Worm (Caenorhabditis elegans) whole organism, mixed stage, embryonic: ENCODE data around the gene slc-25A29.

ENCODE experiments used
- M03D4.4 ChIP-seq: sonication (generic microtip); optimal IDR thresholded peaks from 2 replicates; lab custom pipeline; 2017; ENCODE audit warnings: mild to moderate bottlenecking, missing genetic modification characterization, missing compliant biosample characterization
- bed-3 ChIP-seq: fragments of 200-800 bp; sonication (Bioruptor generic); optimal IDR thresholded peaks from 3 replicates; lab custom pipeline; 2018; ENCODE audit warnings: mild to moderate bottlenecking, missing genetic modification characterization, moderate library complexity, missing compliant biosample characterization
- blmp-1 ChIP-seq: fragments of 150-350 bp; optimal IDR thresholded peaks from 2 replicates; lab custom pipeline; 2014; ENCODE audit warnings: missing biosample characterization, missing genetic modification characterization
- ceh-39 ChIP-seq: fragments of 150-350 bp; optimal IDR thresholded peaks from 2 replicates; lab custom pipeline; 2014; ENCODE audit warnings: missing biosample characterization, missing genetic modification characterization
- ceh-43 ChIP-seq: fragments of 200-800 bp; sonication (Bioruptor generic); optimal IDR thresholded peaks from 2 replicates; lab custom pipeline; 2018; ENCODE audit warnings: mild to moderate bottlenecking, missing genetic modification characterization, moderate library complexity, missing compliant biosample characterization
- ceh-83 ChIP-seq: fragments of 200-800 bp; sonication (Bioruptor generic); optimal IDR thresholded peaks from 2 replicates; lab custom pipeline; 2018; ENCODE audit warnings: mild to moderate bottlenecking, missing genetic modification characterization, missing compliant biosample characterization
- ces-1 ChIP-seq: fragments of 150-350 bp; optimal IDR thresholded peaks from 2 replicates; lab custom pipeline; 2014; ENCODE audit warnings: missing biosample characterization, missing genetic modification reagents, missing genetic modification characterization
- cnd-1 ChIP-seq: fragments of 200-800 bp; sonication (Bioruptor generic); optimal IDR thresholded peaks from 2 replicates; lab custom pipeline; 2018; ENCODE audit warnings: mild to moderate bottlenecking, missing genetic modification characterization, missing compliant biosample characterization
- drap-1 ChIP-seq: fragments of 200-800 bp; sonication (Bioruptor generic); optimal IDR thresholded peaks from 3 replicates; lab custom pipeline; 2018; ENCODE audit warnings: mild to moderate bottlenecking, missing genetic modification characterization, missing compliant biosample characterization
- elt-1 ChIP-seq: sonication (generic microtip); optimal IDR thresholded peaks from 2 replicates; lab custom pipeline; 2017; ENCODE audit warnings: missing genetic modification characterization, mild to moderate bottlenecking, missing compliant biosample characterization, antibody characterized with exemption, moderate library complexity, borderline replicate concordance; ENCODE audit not compliant: insufficient read depth
- elt-3 ChIP-seq: fragments of 150-350 bp; optimal IDR thresholded peaks from 2 replicates; lab custom pipeline; 2014; ENCODE audit warnings: missing biosample characterization, missing genetic modification characterization
- ham-2 ChIP-seq: fragments of 200-800 bp; sonication (Bioruptor generic); optimal IDR thresholded peaks from 2 replicates; lab custom pipeline; 2018; ENCODE audit warnings: mild to moderate bottlenecking, missing genetic modification characterization, missing compliant biosample characterization
- hlh-1 ChIP-seq: fragments of 150-350 bp; optimal IDR thresholded peaks from 2 replicates; lab custom pipeline; 2014; ENCODE audit warnings: missing biosample characterization, missing genetic modification reagents, missing genetic modification characterization
- lin-13 ChIP-seq: fragments of 150-350 bp; optimal IDR thresholded peaks from 2 replicates; lab custom pipeline; 2014; ENCODE audit warnings: missing biosample characterization, missing genetic modification characterization
- mab-5 ChIP-seq: fragments of 150-350 bp; optimal IDR thresholded peaks from 2 replicates; lab custom pipeline; 2014; ENCODE audit warnings: missing biosample characterization, missing genetic modification characterization
- mep-1 ChIP-seq: fragments of 150-350 bp; optimal IDR thresholded peaks from 2 replicates; lab custom pipeline; 2017; ENCODE audit warnings: missing biosample characterization, missing genetic modification reagents, missing genetic modification characterization, inconsistent platforms
- mls-2 ChIP-seq: sonication (generic microtip); optimal IDR thresholded peaks from 2 replicates; lab custom pipeline; 2016; ENCODE audit warnings: mild to moderate bottlenecking, missing genetic modification characterization, moderate library complexity, missing compliant biosample characterization
- nhr-12 ChIP-seq: fragments of 150-350 bp; optimal IDR thresholded peaks from 2 replicates; lab custom pipeline; 2014; ENCODE audit warnings: missing biosample characterization, missing genetic modification characterization
- nhr-2 ChIP-seq: fragments of 150-350 bp; optimal IDR thresholded peaks from 2 replicates; lab custom pipeline; 2014; ENCODE audit warnings: missing biosample characterization, missing genetic modification characterization
- nhr-237 ChIP-seq: fragments of 150-350 bp; optimal IDR thresholded peaks from 2 replicates; lab custom pipeline; 2014; ENCODE audit warnings: missing biosample characterization, missing genetic modification characterization
- nhr-28 ChIP-seq: fragments of 150-350 bp; optimal IDR thresholded peaks from 2 replicates; lab custom pipeline; 2014; ENCODE audit warnings: missing biosample characterization, missing genetic modification characterization
- pha-4 ChIP-seq: fragments of 150-350 bp; optimal IDR thresholded peaks from 2 replicates; lab custom pipeline; 2018; ENCODE audit warnings: missing biosample characterization, missing genetic modification reagents, missing genetic modification characterization
- sem-2 ChIP-seq: fragments of 200-800 bp; sonication (Bioruptor generic); optimal IDR thresholded peaks from 2 replicates; lab custom pipeline; 2018; ENCODE audit warnings: mild to moderate bottlenecking, missing genetic modification characterization, missing compliant biosample characterization
- snpc-4 ChIP-seq: fragments of 150-350 bp; optimal IDR thresholded peaks from 2 replicates; lab custom pipeline; 2014; ENCODE audit warnings: missing biosample characterization, missing genetic modification characterization
- tbx-8 ChIP-seq: fragments of 200-800 bp; sonication (Bioruptor generic); optimal IDR thresholded peaks from 2 replicates; lab custom pipeline; 2018; ENCODE audit warnings: mild to moderate bottlenecking, missing genetic modification characterization, moderate library complexity, missing compliant biosample characterization
- unc-120 ChIP-seq: sonication (generic microtip); optimal IDR thresholded peaks from 2 replicates; lab custom pipeline; 2017; ENCODE audit warnings: missing genetic modification characterization, missing compliant biosample characterization; ENCODE audit not compliant: poor library complexity, severe bottlenecking
- unc-39 ChIP-seq: fragments of 150-350 bp; optimal IDR thresholded peaks from 2 replicates; lab custom pipeline; 2014; ENCODE audit warnings: missing biosample characterization, missing genetic modification characterization
- unc-62 ChIP-seq: fragments of 150-350 bp; optimal IDR thresholded peaks from 2 replicates; lab custom pipeline; 2014; ENCODE audit warnings: missing biosample characterization, missing genetic modification reagents, missing genetic modification characterization
- zip-8 ChIP-seq: fragments of 150-350 bp; optimal IDR thresholded peaks from 2 replicates; lab custom pipeline; 2014; ENCODE audit warnings: missing biosample characterization, missing genetic modification characterization
- ztf-11 ChIP-seq: fragments of 150-350 bp; optimal IDR thresholded peaks from 2 replicates; lab custom pipeline; 2014; ENCODE audit warnings: missing biosample characterization, missing genetic modification characterization

slc-25A29 gene

DNA sequence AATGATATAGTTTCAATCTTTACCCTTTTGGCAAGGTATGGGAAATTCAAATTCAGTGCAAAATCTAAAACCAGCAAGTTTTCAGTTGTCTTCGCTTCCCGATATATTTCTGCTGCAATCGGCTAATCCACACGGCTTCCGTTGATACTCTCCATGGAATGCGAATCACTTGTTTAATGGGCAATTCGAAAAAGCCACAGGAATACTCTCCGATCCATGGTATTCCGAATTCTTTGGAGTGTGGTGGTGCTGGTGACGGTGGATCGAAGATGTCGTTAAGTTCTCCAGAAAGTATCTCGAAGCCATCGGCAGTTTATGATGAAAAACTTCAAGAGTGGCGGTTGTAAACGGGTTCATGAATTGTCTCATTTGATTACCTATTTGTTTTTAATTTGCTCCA, 25.3 kb upstream of the slc-25A29 start:
- no peak for TF ChIP-seq nhr-28
- no peak for TF ChIP-seq sem-2 (GFP tag; lab: Kevin White, UChicago)
- TF ChIP-seq, all 35 proteins: peak for 0

DNA sequence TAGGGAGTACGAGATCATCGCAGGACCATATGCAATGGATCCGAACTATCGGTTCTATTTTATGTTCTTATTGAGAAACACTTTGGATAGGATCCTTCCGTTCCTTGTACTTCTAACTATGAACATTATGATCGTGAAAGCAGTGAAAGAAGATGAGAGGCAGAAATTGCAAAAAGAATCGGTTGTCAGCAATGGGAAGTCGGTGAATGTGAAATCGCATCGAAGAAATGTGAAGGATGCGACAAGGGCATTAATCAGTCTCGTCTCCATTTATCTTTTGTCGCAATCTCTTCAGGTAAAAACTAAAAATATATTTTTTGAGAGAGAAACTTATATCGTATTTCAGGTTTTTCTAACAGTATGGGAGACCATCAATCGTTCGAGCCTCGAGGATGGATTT, 24.9 kb upstream of the slc-25A29 start:
- TF ChIP-seq bed-3 (GFP tag; lab: Kevin White, UChicago) (no peak), blmp-1 (no peak), unc-62 (GFP tag; lab: Kevin White, UChicago) (no peak), ceh-39 (no peak)

DNA sequence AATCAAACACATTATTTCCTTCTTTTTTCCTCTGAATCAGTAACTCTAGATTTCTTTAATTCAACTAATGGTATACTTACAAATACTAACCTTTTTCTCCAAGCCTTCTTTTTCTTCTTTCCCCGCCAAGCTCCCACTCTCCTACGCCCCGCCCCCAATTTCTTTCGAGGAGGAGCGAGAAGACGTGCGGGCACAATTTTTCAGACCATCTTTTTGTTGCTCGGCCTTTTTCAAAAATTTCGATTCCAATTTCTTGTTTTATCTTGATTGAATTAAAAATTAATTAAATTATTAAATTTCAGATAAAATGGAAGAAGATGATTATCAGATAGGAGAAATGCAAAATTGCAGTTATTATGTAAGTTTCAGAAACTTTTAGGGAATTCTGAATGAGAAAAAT, 22.0 kb upstream of the slc-25A29 start, which contains the start of gene C47E8.3:
Gene C47E8.3, plus strand, starts transcription at position 301 of the 400 bp plus-strand sequence.
- TF ChIP-seq ceh-83 (GFP tag; lab: Kevin White, UChicago), result no peak
- TF ChIP-seq nhr-2 (tag; lab: Kevin White, UChicago), result no peak
- TF ChIP-seq mab-5 (tag; lab: Kevin White, UChicago), result no peak
- no peak for TF ChIP-seq pha-4
- no peak for TF ChIP-seq ceh-43 (GFP tag; lab: Kevin White, UChicago)
- no peak for TF ChIP-seq M03D4.4 (tag; lab: Kevin White, UChicago)
- no peak for TF ChIP-seq drap-1

DNA sequence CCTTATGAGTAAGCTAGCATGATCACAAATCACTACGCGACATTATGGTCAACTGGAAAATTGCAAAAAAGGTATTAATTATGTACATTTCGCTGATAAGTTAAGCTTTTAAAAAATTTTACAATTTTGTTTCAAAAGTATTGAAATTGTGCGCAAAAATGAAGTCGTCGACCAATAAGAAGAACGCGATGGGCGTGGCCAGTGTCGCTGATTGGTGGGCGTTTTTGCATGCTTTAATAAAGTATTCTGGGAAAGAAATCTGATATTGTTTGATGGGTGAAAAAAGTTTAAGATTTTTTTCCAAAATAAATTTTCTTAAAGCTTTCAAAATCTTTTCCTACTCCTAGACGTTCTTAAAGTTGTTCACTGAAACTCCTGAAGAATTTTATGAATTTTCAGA, 20.3 kb upstream of the slc-25A29 start:
- TF ChIP-seq tbx-8 (GFP tag; lab: Kevin White, UChicago), result no peak
- no peak for TF ChIP-seq lin-13
- no peak for TF ChIP-seq pha-4

DNA sequence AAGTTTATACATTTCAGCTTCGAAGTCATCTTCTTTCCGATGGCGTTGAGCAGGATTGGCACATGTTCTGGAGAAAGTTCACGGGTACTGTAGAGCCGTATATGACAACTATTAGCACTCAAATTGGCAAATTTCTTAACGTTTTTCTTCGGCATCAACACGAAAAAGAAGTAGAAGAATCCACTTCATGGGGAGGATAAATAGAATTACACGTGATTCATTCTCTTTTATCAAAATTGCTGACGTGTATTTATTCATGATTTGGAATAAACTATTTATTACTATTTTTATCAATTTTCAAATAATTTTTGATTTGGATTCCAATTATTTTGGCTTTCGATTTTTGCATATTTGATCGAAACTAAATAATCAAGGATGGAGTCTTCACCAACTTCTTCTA, 7.8 kb upstream of the slc-25A29 start, which contains the start of gene C47E8.1:
Gene C47E8.1, plus strand, starts transcription at position 301 of the 400 bp plus-strand sequence.
- no peak for TF ChIP-seq unc-39 (tag; lab: Kevin White, UChicago)
- no peak for TF ChIP-seq nhr-237 (tag; lab: Kevin White, UChicago)
- no peak for TF ChIP-seq ztf-11 (tag; lab: Kevin White, UChicago)
- no peak for TF ChIP-seq nhr-12 (tag; lab: Kevin White, UChicago)
- TF ChIP-seq cnd-1 (tag; lab: Kevin White, UChicago), result no peak
- TF ChIP-seq unc-120 (tag; lab: Kevin White, UChicago), result no peak
- TF ChIP-seq unc-62 (GFP tag; lab: Kevin White, UChicago), result no peak
- no peak for TF ChIP-seq snpc-4
- TF ChIP-seq ceh-43 (GFP tag; lab: Kevin White, UChicago), result no peak
- TF ChIP-seq sem-2 (GFP tag; lab: Kevin White, UChicago), result no peak
- no peak for TF ChIP-seq mab-5 (tag; lab: Kevin White, UChicago)
- TF ChIP-seq mls-2 (tag; lab: Kevin White, UChicago), result no peak
- no peak for TF ChIP-seq elt-1 (tag; lab: Kevin White, UChicago)
- no peak for TF ChIP-seq ham-2 (GFP tag; lab: Kevin White, UChicago)
- TF ChIP-seq pha-4, result no peak
- TF ChIP-seq ces-1 (GFP tag; lab: Kevin White, UChicago), result no peak

DNA sequence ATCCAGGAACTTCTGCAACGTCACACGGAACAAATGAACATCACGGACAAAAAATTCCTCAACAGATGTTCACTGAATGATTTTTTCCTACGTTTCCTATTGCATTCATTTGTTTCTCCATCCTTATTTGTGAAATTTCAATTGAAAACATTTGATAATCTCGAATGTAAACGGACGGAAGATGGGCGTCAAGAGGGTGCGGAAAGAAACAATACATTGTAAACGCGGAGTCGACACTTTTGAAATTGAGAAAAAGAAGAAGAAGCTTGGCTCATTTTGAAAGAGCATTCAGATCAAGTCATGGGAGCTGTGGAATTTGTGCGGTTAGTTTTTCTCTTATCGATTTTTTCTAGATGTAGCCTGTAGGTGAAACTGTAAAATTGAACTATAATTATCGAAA, 5.0 kb upstream of the slc-25A29 start, which contains the start of gene C47E8.9:
Gene C47E8.9, plus strand, starts transcription at position 301 of the 400 bp plus-strand sequence.
- no peak for TF ChIP-seq unc-120 (tag; lab: Kevin White, UChicago)
- no peak for TF ChIP-seq ham-2 (GFP tag; lab: Kevin White, UChicago)
- TF ChIP-seq unc-39 (tag; lab: Kevin White, UChicago), result no peak
- TF ChIP-seq mep-1 (tag; lab: Kevin White, UChicago), result no peak
- no peak for TF ChIP-seq blmp-1
- TF ChIP-seq hlh-1 (tag; lab: Kevin White, UChicago), result no peak
- no peak for TF ChIP-seq tbx-8 (GFP tag; lab: Kevin White, UChicago)
- no peak for TF ChIP-seq drap-1
- no peak for TF ChIP-seq nhr-12 (tag; lab: Kevin White, UChicago)
- TF ChIP-seq M03D4.4 (tag; lab: Kevin White, UChicago), result no peak
- TF ChIP-seq pha-4, result no peak
- TF ChIP-seq zip-8, result no peak
- no peak for TF ChIP-seq elt-3 (tag; lab: Kevin White, UChicago)
- no peak for TF ChIP-seq ces-1 (GFP tag; lab: Kevin White, UChicago)
